Worm (Caenorhabditis elegans) whole organism, midembryonic: ENCODE data around the gene dhs-23.

Source experiments
- T22C8.4 ChIP-seq: fragments of 200-800 bp; sonication (Bioruptor generic); IDR thresholded peaks from 2 replicates; pipeline ENCODE4 v1.3.6; 2022; ENCODE audit warnings: missing genetic modification characterization, missing compliant biosample characterization
- cog-1 ChIP-seq: sonication (generic microtip); optimal IDR thresholded peaks from 2 replicates; lab custom pipeline; 2016; ENCODE audit warnings: missing genetic modification characterization, missing compliant biosample characterization
- flt-1 ChIP-seq: fragments of 200-800 bp; sonication (Bioruptor generic); IDR thresholded peaks from 2 replicates; pipeline ENCODE4 v1.3.6; 2022; ENCODE audit warnings: missing genetic modification characterization, missing compliant biosample characterization
- klf-2 ChIP-seq: fragments of 200-800 bp; sonication (Bioruptor generic); conservative IDR thresholded peaks from 2 replicates; pipeline ENCODE4 v1.3.6; 2022; ENCODE audit warnings: missing genetic modification reagents, missing genetic modification characterization, missing compliant biosample characterization
- med-1 ChIP-seq: sonication (generic microtip); optimal IDR thresholded peaks from 2 replicates; lab custom pipeline; 2017; ENCODE audit warnings: missing genetic modification characterization, mild to moderate bottlenecking, missing compliant biosample characterization, antibody characterized with exemption, missing genetic modification reagents; ENCODE audit not compliant: insufficient read depth
- ref-1 ChIP-seq: fragments of 200-800 bp; sonication (Bioruptor generic); conservative IDR thresholded peaks from 2 replicates; pipeline ENCODE4 v1.3.6; 2022; ENCODE audit warnings: missing genetic modification reagents, missing genetic modification characterization, missing compliant biosample characterization
- tab-1 ChIP-seq: fragments of 200-800 bp; sonication (Bioruptor generic); IDR thresholded peaks from 2 replicates; pipeline ENCODE4 v1.3.6; 2022; ENCODE audit warnings: missing genetic modification characterization, missing compliant biosample characterization
- ztf-23 ChIP-seq: fragments of 200-800 bp; sonication (Bioruptor generic); IDR thresholded peaks from 2 replicates; pipeline ENCODE4 v1.3.6; 2022; ENCODE audit warnings: missing genetic modification reagents, missing genetic modification characterization, missing compliant biosample characterization
- ztf-29 ChIP-seq: fragments of 200-800 bp; sonication (Bioruptor generic); IDR thresholded peaks from 2 replicates; pipeline ENCODE4 v1.3.6; 2022; ENCODE audit warnings: missing genetic modification reagents, missing genetic modification characterization, missing compliant biosample characterization

ce11 chrV:15344481-15344880 is 36.5 kb upstream of the dhs-23 start, which contains the start of gene wrt-8:
- TF ChIP-seq cog-1 (tag; lab: Kevin White, UChicago): no peak
- TF ChIP-seq ztf-23: no peak
- TF ChIP-seq T22C8.4 (GFP tag; lab: Robert Waterston, UW): no peak
- TF ChIP-seq klf-2 (GFP tag; lab: Robert Waterston, UW): no peak
- no peak for TF ChIP-seq tab-1 (GFP tag; lab: Robert Waterston, UW)
- TF ChIP-seq flt-1 (GFP tag; lab: Robert Waterston, UW): no peak
- TF ChIP-seq med-1: no peak
- no peak for TF ChIP-seq ref-1 (GFP tag; lab: Robert Waterston, UW)
- TF ChIP-seq ztf-29 (GFP tag; lab: Robert Waterston, UW): no peak
